Fruit fly (Drosophila melanogaster) whole organism, embryonic: ENCODE results near the gene CG43077.

Experiments
- ATbp ChIP-seq: fragments of 200-800 bp; sonication (Bioruptor generic); optimal IDR thresholded peaks from 2 replicates; lab custom pipeline; 2017; ENCODE audit warnings: missing biosample characterization, mild to moderate bottlenecking, missing genetic modification characterization, missing genetic modification reagents
- Adf1 ChIP-seq: fragments of 200-800 bp; sonication (Bioruptor generic); IDR thresholded peaks from 2 replicates; pipeline ENCODE4 v1.3.6; 2022; ENCODE audit warnings: missing biosample characterization, missing genetic modification characterization
- Atf3 ChIP-seq: fragments of 200-800 bp; sonication (Bioruptor generic); optimal IDR thresholded peaks from 3 replicates; lab custom pipeline; 2016; ENCODE audit warnings: missing biosample characterization, missing genetic modification characterization
- B-H1 ChIP-seq: fragments of 200-800 bp; sonication (Bioruptor generic); IDR thresholded peaks from 3 replicates; pipeline ENCODE4 v1.3.6; 2022; ENCODE audit warnings: missing biosample characterization, missing genetic modification characterization
- CG10147 ChIP-seq: fragments of 200-800 bp; sonication (Bioruptor generic); optimal IDR thresholded peaks from 2 replicates; lab custom pipeline; 2019; ENCODE audit warnings: missing biosample characterization, mild to moderate bottlenecking, missing genetic modification characterization, moderate library complexity
- CG11398 ChIP-seq: fragments of 200-800 bp; sonication (Bioruptor generic); optimal IDR thresholded peaks from 2 replicates; lab custom pipeline; 2016; ENCODE audit warnings: missing biosample characterization, missing genetic modification characterization
- CG12659 ChIP-seq: fragments of 200-800 bp; sonication (Bioruptor generic); optimal IDR thresholded peaks from 3 replicates; lab custom pipeline; 2017; ENCODE audit warnings: mild to moderate bottlenecking, missing biosample characterization, missing genetic modification reagents, missing genetic modification characterization
- CG12769 ChIP-seq: fragments of 200-800 bp; sonication (Bioruptor generic); optimal IDR thresholded peaks from 2 replicates; lab custom pipeline; 2019; ENCODE audit warnings: missing biosample characterization, mild to moderate bottlenecking, missing genetic modification characterization, moderate library complexity
- CG12942 ChIP-seq: fragments of 200-800 bp; sonication (Bioruptor generic); optimal IDR thresholded peaks from 3 replicates; lab custom pipeline; 2016; ENCODE audit warnings: missing biosample characterization, missing genetic modification characterization
- CG13287 ChIP-seq: fragments of 200-800 bp; sonication (Bioruptor generic); IDR thresholded peaks from 2 replicates; pipeline ENCODE4 v1.3.6; 2022; ENCODE audit warnings: missing biosample characterization, missing genetic modification characterization; ENCODE audit not compliant: partially characterized antibody
- CG13624 ChIP-seq: fragments of 200-800 bp; sonication (Bioruptor generic); optimal IDR thresholded peaks from 2 replicates; lab custom pipeline; 2016; ENCODE audit warnings: missing biosample characterization, missing genetic modification characterization
- CG15073 ChIP-seq: fragments of 200-800 bp; sonication (Bioruptor generic); optimal IDR thresholded peaks from 2 replicates; lab custom pipeline; 2016; ENCODE audit warnings: missing biosample characterization, missing genetic modification characterization
- CG1647 ChIP-seq: fragments of 200-800 bp; sonication (Bioruptor generic); optimal IDR thresholded peaks from 3 replicates; lab custom pipeline; 2016; ENCODE audit warnings: missing biosample characterization, missing genetic modification characterization
- CG16813 ChIP-seq: fragments of 200-800 bp; sonication (Bioruptor generic); IDR thresholded peaks from 3 replicates; pipeline ENCODE4 v1.3.6; 2022; ENCODE audit warnings: missing biosample characterization, missing genetic modification characterization; ENCODE audit not compliant: partially characterized antibody
- CG17385 ChIP-seq: fragments of 200-800 bp; sonication (Bioruptor generic); optimal IDR thresholded peaks from 3 replicates; lab custom pipeline; 2018; ENCODE audit warnings: missing biosample characterization, mild to moderate bottlenecking, missing genetic modification characterization
- CG18476 ChIP-seq: fragments of 200-800 bp; sonication (Bioruptor generic); optimal IDR thresholded peaks from 2 replicates; lab custom pipeline; 2016; ENCODE audit warnings: missing biosample characterization, mild to moderate bottlenecking, missing genetic modification characterization
- CG2678 ChIP-seq: fragments of 200-800 bp; sonication (Bioruptor generic); optimal IDR thresholded peaks from 3 replicates; lab custom pipeline; 2019; ENCODE audit warnings: missing biosample characterization, mild to moderate bottlenecking, missing genetic modification characterization, moderate library complexity
- CG31365 ChIP-seq: fragments of 200-800 bp; sonication (Bioruptor generic); optimal IDR thresholded peaks from 2 replicates; lab custom pipeline; 2018; ENCODE audit warnings: missing biosample characterization, mild to moderate bottlenecking, missing genetic modification characterization
- CG32532 ChIP-seq: fragments of 200-800 bp; sonication (Bioruptor generic); IDR thresholded peaks from 2 replicates; pipeline ENCODE4 v1.3.6; 2022; ENCODE audit warnings: missing biosample characterization, missing genetic modification characterization
- CG6791 ChIP-seq: fragments of 200-800 bp; sonication (Bioruptor generic); IDR thresholded peaks from 3 replicates; pipeline ENCODE4 v1.3.6; 2022; ENCODE audit warnings: missing biosample characterization, missing genetic modification characterization; ENCODE audit not compliant: partially characterized antibody
- CG9817 ChIP-seq: fragments of 200-800 bp; sonication (Bioruptor generic); optimal IDR thresholded peaks from 2 replicates; lab custom pipeline; 2018; ENCODE audit warnings: missing biosample characterization, mild to moderate bottlenecking, missing genetic modification characterization, moderate library complexity
- CG9932 ChIP-seq: fragments of 200-800 bp; sonication (Bioruptor generic); IDR thresholded peaks from 2 replicates; pipeline ENCODE4 v1.3.6; 2022; ENCODE audit warnings: missing biosample characterization, missing genetic modification characterization
- Gug ChIP-seq: fragments of 200-800 bp; sonication (Bioruptor generic); IDR thresholded peaks from 4 replicates; pipeline ENCODE4 v1.3.6; 2022; ENCODE audit warnings: missing biosample characterization, missing genetic modification characterization
- Hmr ChIP-seq: fragments of 200-800 bp; sonication (Bioruptor generic); optimal IDR thresholded peaks from 3 replicates; lab custom pipeline; 2017; ENCODE audit warnings: mild to moderate bottlenecking, missing biosample characterization, missing genetic modification reagents, missing genetic modification characterization
- Hr3 ChIP-seq: fragments of 200-800 bp; sonication (Bioruptor generic); optimal IDR thresholded peaks from 3 replicates; lab custom pipeline; 2016; ENCODE audit warnings: missing biosample characterization, missing genetic modification characterization
- Hr51 ChIP-seq, 2 experiments: fragments of 200-800 bp; sonication (Bioruptor generic); optimal IDR thresholded peaks; 2 replicates in 1 of 2; 3 replicates in 1 of 2; lab custom pipeline; 2016 to 2018; ENCODE audit warnings: missing biosample characterization in 2 of 2, missing genetic modification characterization in 2 of 2, mild to moderate bottlenecking in 1 of 2, moderate library complexity in 1 of 2
- Lhr ChIP-seq: fragments of 200-800 bp; sonication (Bioruptor generic); optimal IDR thresholded peaks from 3 replicates; lab custom pipeline; 2017; ENCODE audit warnings: mild to moderate bottlenecking, missing biosample characterization, missing genetic modification reagents, missing genetic modification characterization
- MESR4 ChIP-seq: fragments of 200-800 bp; sonication (Bioruptor generic); optimal IDR thresholded peaks from 2 replicates; lab custom pipeline; 2018; ENCODE audit warnings: missing biosample characterization, mild to moderate bottlenecking, missing genetic modification characterization, moderate library complexity
- Mad ChIP-seq: fragments of 200-800 bp; sonication (Bioruptor generic); optimal IDR thresholded peaks from 2 replicates; lab custom pipeline; 2016; ENCODE audit warnings: missing biosample characterization, missing genetic modification characterization
- Nf-YA ChIP-seq: fragments of 200-800 bp; sonication (Bioruptor generic); IDR thresholded peaks from 2 replicates; pipeline ENCODE4 v1.3.6; 2022; ENCODE audit warnings: missing biosample characterization, missing genetic modification characterization
- Oli ChIP-seq: fragments of 200-800 bp; sonication (Bioruptor generic); optimal IDR thresholded peaks from 2 replicates; lab custom pipeline; 2018; ENCODE audit warnings: missing biosample characterization, mild to moderate bottlenecking, missing genetic modification characterization, moderate library complexity
- Rx ChIP-seq: fragments of 200-800 bp; sonication (Bioruptor generic); IDR thresholded peaks from 2 replicates; pipeline ENCODE4 v1.3.6; 2022; ENCODE audit warnings: missing biosample characterization, missing genetic modification characterization
- Six4 ChIP-seq: fragments of 200-800 bp; sonication (Bioruptor generic); optimal IDR thresholded peaks from 2 replicates; lab custom pipeline; 2016; ENCODE audit warnings: missing biosample characterization, missing genetic modification characterization
- Sox100B ChIP-seq: fragments of 200-800 bp; sonication (Bioruptor generic); optimal IDR thresholded peaks from 3 replicates; lab custom pipeline; 2018; ENCODE audit warnings: missing biosample characterization, mild to moderate bottlenecking, missing genetic modification characterization
- Sry-β ChIP-seq: fragments of 200-800 bp; sonication (Bioruptor generic); optimal IDR thresholded peaks from 2 replicates; lab custom pipeline; 2018; ENCODE audit warnings: missing biosample characterization, mild to moderate bottlenecking, missing genetic modification characterization, moderate library complexity
- Stat92E ChIP-seq, 3 experiments: fragments of >200 bp in 2 of 3; fragments of 200-800 bp in 1 of 3; sonication (Bioruptor generic) in 1 of 3; optimal IDR thresholded peaks; 2 replicates each; lab custom pipeline; 2017 to 2019; ENCODE audit warnings: missing biosample characterization in 3 of 3, missing genetic modification characterization in 3 of 3, mild to moderate bottlenecking in 1 of 3, moderate library complexity in 1 of 3
- br ChIP-seq: fragments of >200 bp; optimal IDR thresholded peaks from 2 replicates; lab custom pipeline; 2017
- en ChIP-seq: fragments of 200-800 bp; sonication (Bioruptor generic); optimal IDR thresholded peaks from 2 replicates; lab custom pipeline; 2016; ENCODE audit warnings: missing biosample characterization, missing genetic modification characterization
- esg ChIP-seq: fragments of 200-800 bp; sonication (Bioruptor generic); conservative IDR thresholded peaks from 2 replicates; pipeline ENCODE4 v1.3.6; 2022; ENCODE audit warnings: missing biosample characterization, missing genetic modification characterization
- ftz-f1 ChIP-seq: fragments of 200-800 bp; sonication (Bioruptor generic); optimal IDR thresholded peaks from 2 replicates; lab custom pipeline; 2016; ENCODE audit warnings: missing biosample characterization, missing genetic modification characterization
- gfzf ChIP-seq: fragments of 200-800 bp; sonication (Bioruptor generic); optimal IDR thresholded peaks from 2 replicates; lab custom pipeline; 2016; ENCODE audit warnings: missing biosample characterization, mild to moderate bottlenecking, missing genetic modification characterization, moderate library complexity
- kah ChIP-seq: fragments of 200-800 bp; sonication (Bioruptor generic); optimal IDR thresholded peaks from 2 replicates; lab custom pipeline; 2018; ENCODE audit warnings: missing biosample characterization, mild to moderate bottlenecking, missing genetic modification characterization
- mam ChIP-seq: fragments of 200-800 bp; sonication (Bioruptor generic); optimal IDR thresholded peaks from 3 replicates; lab custom pipeline; 2016; ENCODE audit warnings: missing biosample characterization, missing genetic modification characterization
- nau ChIP-seq: fragments of 200-800 bp; sonication (Bioruptor generic); optimal IDR thresholded peaks from 3 replicates; lab custom pipeline; 2017; ENCODE audit warnings: missing biosample characterization, mild to moderate bottlenecking, missing genetic modification characterization, missing genetic modification reagents
- nerfin-1 ChIP-seq: fragments of 200-800 bp; sonication (Bioruptor generic); optimal IDR thresholded peaks from 3 replicates; lab custom pipeline; 2019; ENCODE audit warnings: missing biosample characterization, mild to moderate bottlenecking, missing genetic modification characterization, moderate library complexity
- shn ChIP-seq: fragments of 200-800 bp; sonication (Bioruptor generic); optimal IDR thresholded peaks from 3 replicates; lab custom pipeline; 2016; ENCODE audit warnings: missing biosample characterization, missing genetic modification characterization
- ssp ChIP-seq: fragments of 200-800 bp; sonication (Bioruptor generic); IDR thresholded peaks from 2 replicates; pipeline ENCODE4 v1.3.6; 2022; ENCODE audit warnings: missing biosample characterization, missing genetic modification characterization
- tll ChIP-seq, 2 experiments: fragments of 200-800 bp in 1 of 2; fragments of >200 bp in 1 of 2; sonication (Bioruptor generic) in 1 of 2; optimal IDR thresholded peaks; 2 replicates each; lab custom pipeline; 2017 to 2019; ENCODE audit warnings: missing biosample characterization in 2 of 2, missing genetic modification characterization in 2 of 2, mild to moderate bottlenecking in 1 of 2, moderate library complexity in 1 of 2

The CG43077 gene

DNA sequence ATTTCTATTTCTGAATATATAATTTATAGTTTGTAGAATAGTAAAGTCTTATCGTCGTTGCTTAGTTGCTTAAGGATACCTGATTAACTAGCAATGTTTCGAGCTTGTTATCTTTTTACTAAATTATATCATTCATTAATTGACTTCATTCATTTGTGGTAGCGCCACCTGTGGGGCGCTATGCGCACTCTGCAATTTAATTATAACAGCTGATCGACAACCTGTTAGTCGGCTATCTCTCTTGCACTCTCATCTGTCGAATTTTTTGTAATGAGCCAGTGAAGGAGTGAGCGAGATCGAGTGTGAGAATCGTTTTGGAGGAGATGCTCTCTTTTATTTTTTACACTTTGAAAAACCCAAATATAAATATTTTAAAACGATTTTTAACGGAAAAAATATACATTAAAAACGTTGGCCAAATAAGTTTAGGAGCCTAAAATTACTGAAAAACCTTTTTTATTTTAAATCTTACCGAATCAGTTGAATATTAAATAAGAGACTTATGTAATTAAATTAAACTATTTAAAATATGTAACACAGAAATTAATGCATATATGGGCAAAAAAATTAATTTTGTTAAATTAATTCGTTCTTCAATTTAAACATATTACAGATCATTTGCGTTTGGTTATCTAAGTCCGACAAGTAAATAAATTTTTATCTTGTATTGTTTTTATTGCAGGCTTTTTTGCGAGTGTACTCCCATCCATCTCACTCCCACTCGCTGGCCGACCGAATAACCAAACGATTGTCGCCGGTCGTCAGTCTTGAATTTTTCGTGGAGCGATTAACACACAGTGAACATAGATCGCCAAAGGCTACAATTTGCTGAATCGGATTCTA lies 23.0 kb upstream of the CG43077 start, which contains the start of the genes CG16700 and CG4991 (continued):
- TF ChIP-seq ATbp (GFP tag; lab: Kevin White, UChicago): peak; percentile 39
- TF ChIP-seq ftz-f1 (GFP tag; lab: Kevin White, UChicago): no peak
- no peak for TF ChIP-seq CG13287 (GFP tag; lab: Robert Waterston, UW)
- no peak for TF ChIP-seq MESR4 (GFP tag; lab: Kevin White, UChicago)
- TF ChIP-seq CG6791: no peak
- no peak for TF ChIP-seq en
- TF ChIP-seq CG18476: peak; percentile 43
- TF ChIP-seq Gug (GFP tag; lab: Robert Waterston, UW): peak; percentile 54; the same call in 2 of the 4 replicates
- TF ChIP-seq CG16813 (GFP tag; lab: Robert Waterston, UW): no peak
- TF ChIP-seq esg (GFP tag; lab: Robert Waterston, UW): peak; percentile 60
- TF ChIP-seq CG12942 (GFP tag; lab: Kevin White, UChicago): peak; percentile 48
- TF ChIP-seq CG12659 (GFP tag; lab: Kevin White, UChicago): peak; percentile 87
- peak; percentile 5 for TF ChIP-seq Lhr (GFP tag; lab: Kevin White, UChicago)
- TF ChIP-seq CG15073 (GFP tag; lab: Kevin White, UChicago): no peak
- peak in 1 of 2 experiments; percentile 23 for TF ChIP-seq tll (GFP tag; optimal IDR thresholded peaks at IDR 0.05; lab: Kevin White, UChicago)
- TF ChIP-seq Adf1 (GFP tag; lab: Robert Waterston, UW): no peak
- TF ChIP-seq CG2678 (tag; lab: Kevin White, UChicago): peak; percentile 94
- peak; percentile 59; the same call in 1 of the 2 replicates for TF ChIP-seq ssp
- TF ChIP-seq Oli: peak; percentile 85
- peak; percentile 43 for TF ChIP-seq Six4
- TF ChIP-seq mam (GFP tag; lab: Kevin White, UChicago): peak; percentile 44
- TF ChIP-seq Mad (GFP tag; lab: Kevin White, UChicago): no peak
- TF ChIP-seq shn (GFP tag; lab: Kevin White, UChicago): no peak
- TF ChIP-seq CG11398 (GFP tag; lab: Kevin White, UChicago): no peak
- TF ChIP-seq nerfin-1 (tag; lab: Kevin White, UChicago): peak; percentile 76
- no peak for TF ChIP-seq CG13624
- peak in 1 of 3 experiments; percentile 57 for TF ChIP-seq Stat92E (GFP tag; optimal IDR thresholded peaks at IDR 0.05; lab: Kevin White, UChicago)
- no peak for TF ChIP-seq CG12769
- TF ChIP-seq CG10147: peak; percentile 80
- no peak for TF ChIP-seq CG1647 (GFP tag; lab: Kevin White, UChicago)
- TF ChIP-seq CG9817 (tag; lab: Kevin White, UChicago): peak; percentile 67
- no peak for TF ChIP-seq Atf3 (GFP tag; lab: Kevin White, UChicago)
- no peak for TF ChIP-seq br (lab: Kevin White, UChicago)
- TF ChIP-seq kah (GFP tag; lab: Kevin White, UChicago): peak; percentile 98
- TF ChIP-seq Hr51 (GFP tag; optimal IDR thresholded peaks at IDR 0.05; lab: Kevin White, UChicago): peak in 1 of 2 experiments; percentile 89
- no peak for TF ChIP-seq Nf-YA
- peak; percentile 47; the same call in 2 of the 3 replicates for TF ChIP-seq B-H1 (GFP tag; lab: Robert Waterston, UW)
- peak; percentile 86 for TF ChIP-seq Hmr
- TF ChIP-seq gfzf (GFP tag; lab: Kevin White, UChicago): no peak
- TF ChIP-seq Rx (GFP tag; lab: Robert Waterston, UW): peak; percentile 61
- peak; percentile 39 for TF ChIP-seq nau (GFP tag; lab: Kevin White, UChicago)
- TF ChIP-seq Hr3 (GFP tag; lab: Kevin White, UChicago): peak; percentile 86
- peak; percentile 77 for TF ChIP-seq CG9932
- TF ChIP-seq Sox100B (GFP tag; lab: Kevin White, UChicago): peak; percentile 90
- TF ChIP-seq CG17385: peak; percentile 78
- TF ChIP-seq CG32532 (GFP tag; lab: Robert Waterston, UW): peak; percentile 79
- peak; percentile 17 for TF ChIP-seq Sry-β (GFP tag; lab: Kevin White, UChicago)
- TF ChIP-seq CG31365 (tag; lab: Kevin White, UChicago): no peak
